Fruit fly (Drosophila melanogaster) whole organism, embryonic: ENCODE measurements around the gene Ret.

Experiments
- Blimp-1 ChIP-seq: fragments of 200-800 bp; sonication (Bioruptor generic); optimal IDR thresholded peaks from 3 replicates; lab custom pipeline; 2018; ENCODE audit warnings: missing biosample characterization, missing genetic modification characterization, mild to moderate bottlenecking, moderate library complexity, missing genetic modification reagents
- BtbVII ChIP-seq: fragments of 200-800 bp; sonication (Bioruptor generic); optimal IDR thresholded peaks from 3 replicates; lab custom pipeline; 2017; ENCODE audit warnings: missing biosample characterization, mild to moderate bottlenecking, missing genetic modification characterization
- CG10274 ChIP-seq: fragments of 200-800 bp; sonication (Bioruptor generic); optimal IDR thresholded peaks from 3 replicates; lab custom pipeline; 2017; ENCODE audit warnings: missing biosample characterization, mild to moderate bottlenecking, missing genetic modification characterization
- CG10543 ChIP-seq: fragments of 200-800 bp; sonication (Bioruptor generic); optimal IDR thresholded peaks from 3 replicates; lab custom pipeline; 2017; ENCODE audit warnings: missing biosample characterization, mild to moderate bottlenecking, missing genetic modification characterization, moderate library complexity
- CG10565 ChIP-seq: fragments of 200-800 bp; sonication (Bioruptor generic); optimal IDR thresholded peaks from 3 replicates; lab custom pipeline; 2016; ENCODE audit warnings: missing biosample characterization, mild to moderate bottlenecking, missing genetic modification characterization
- CG14860 ChIP-seq: fragments of 200-800 bp; sonication (Bioruptor generic); IDR thresholded peaks from 3 replicates; pipeline ENCODE4 v1.3.6; 2022; ENCODE audit warnings: missing biosample characterization, missing genetic modification characterization; ENCODE audit not compliant: partially characterized antibody
- CG15479 ChIP-seq: fragments of 200-800 bp; sonication (Bioruptor generic); optimal IDR thresholded peaks from 3 replicates; lab custom pipeline; 2019; ENCODE audit warnings: missing biosample characterization, mild to moderate bottlenecking, missing genetic modification characterization, moderate library complexity
- CG1602 ChIP-seq: fragments of 200-800 bp; sonication (Bioruptor generic); optimal IDR thresholded peaks from 3 replicates; lab custom pipeline; 2016; ENCODE audit warnings: missing biosample characterization, missing genetic modification characterization
- CG17328 ChIP-seq: fragments of 200-800 bp; sonication (Bioruptor generic); IDR thresholded peaks from 2 replicates; pipeline ENCODE4 v1.3.6; 2022; ENCODE audit warnings: missing biosample characterization, missing genetic modification characterization
- CG17612 ChIP-seq: fragments of 200-800 bp; sonication (Bioruptor generic); IDR thresholded peaks from 2 replicates; pipeline ENCODE4 v1.3.6; 2022; ENCODE audit warnings: missing biosample characterization, missing genetic modification characterization
- CG17912 ChIP-seq: fragments of 200-800 bp; sonication (Bioruptor generic); optimal IDR thresholded peaks from 2 replicates; lab custom pipeline; 2018; ENCODE audit warnings: missing biosample characterization, mild to moderate bottlenecking, missing genetic modification characterization
- CG3838 ChIP-seq: fragments of 200-800 bp; sonication (Bioruptor generic); optimal IDR thresholded peaks from 3 replicates; lab custom pipeline; 2016; ENCODE audit warnings: missing biosample characterization, missing genetic modification characterization
- CG4854 ChIP-seq: fragments of 200-800 bp; sonication (Bioruptor generic); optimal IDR thresholded peaks from 2 replicates; lab custom pipeline; 2016; ENCODE audit warnings: missing biosample characterization, missing genetic modification characterization, inconsistent platforms
- CG6254 ChIP-seq: fragments of 200-800 bp; sonication (Bioruptor generic); optimal IDR thresholded peaks from 3 replicates; lab custom pipeline; 2017; ENCODE audit warnings: mild to moderate bottlenecking, missing biosample characterization, missing genetic modification reagents, missing genetic modification characterization
- CG7839 ChIP-seq: fragments of 200-800 bp; sonication (Bioruptor generic); optimal IDR thresholded peaks from 3 replicates; lab custom pipeline; 2018; ENCODE audit warnings: missing biosample characterization, mild to moderate bottlenecking, missing genetic modification characterization, moderate library complexity
- CG7928 ChIP-seq: fragments of 200-800 bp; sonication (Bioruptor generic); optimal IDR thresholded peaks from 2 replicates; lab custom pipeline; 2017; ENCODE audit warnings: missing biosample characterization, mild to moderate bottlenecking, missing genetic modification characterization
- CG9437 ChIP-seq: fragments of 200-800 bp; sonication (Bioruptor generic); optimal IDR thresholded peaks from 2 replicates; lab custom pipeline; 2018; ENCODE audit warnings: missing biosample characterization, mild to moderate bottlenecking, missing genetic modification characterization
- Dip3 ChIP-seq: fragments of 200-800 bp; sonication (Bioruptor generic); optimal IDR thresholded peaks from 3 replicates; lab custom pipeline; 2016; ENCODE audit warnings: missing biosample characterization, missing genetic modification characterization
- ERR ChIP-seq: fragments of 200-800 bp; sonication (Bioruptor generic); optimal IDR thresholded peaks from 2 replicates; lab custom pipeline; 2016; ENCODE audit warnings: missing biosample characterization, missing genetic modification characterization
- Ets65A ChIP-seq: fragments of 200-800 bp; sonication (Bioruptor generic); peaks from one replicate; lab custom pipeline; 2016; ENCODE audit warnings: missing biosample characterization, missing genetic modification characterization
- Gsc ChIP-seq: fragments of 200-800 bp; sonication (Bioruptor generic); IDR thresholded peaks from 2 replicates; pipeline ENCODE4 v1.3.6; 2022; ENCODE audit warnings: missing biosample characterization, missing genetic modification characterization
- Hey ChIP-seq: fragments of 200-800 bp; sonication (Bioruptor generic); optimal IDR thresholded peaks from 3 replicates; lab custom pipeline; 2018; ENCODE audit warnings: missing biosample characterization, mild to moderate bottlenecking, missing genetic modification characterization
- Hmx ChIP-seq: fragments of 200-800 bp; sonication (Bioruptor generic); optimal IDR thresholded peaks from 2 replicates; lab custom pipeline; 2016; ENCODE audit warnings: missing biosample characterization, missing genetic modification characterization
- Hr3 ChIP-seq: fragments of 200-800 bp; sonication (Bioruptor generic); optimal IDR thresholded peaks from 3 replicates; lab custom pipeline; 2016; ENCODE audit warnings: missing biosample characterization, missing genetic modification characterization
- Optix ChIP-seq: fragments of 200-800 bp; sonication (Bioruptor generic); IDR thresholded peaks from 3 replicates; pipeline ENCODE4 v1.3.6; 2022; ENCODE audit warnings: missing biosample characterization, missing genetic modification characterization
- Sox100B ChIP-seq: fragments of 200-800 bp; sonication (Bioruptor generic); optimal IDR thresholded peaks from 3 replicates; lab custom pipeline; 2018; ENCODE audit warnings: missing biosample characterization, mild to moderate bottlenecking, missing genetic modification characterization
- Sry-δ ChIP-seq: fragments of 200-800 bp; sonication (Bioruptor generic); optimal IDR thresholded peaks from 2 replicates; lab custom pipeline; 2016; ENCODE audit warnings: missing biosample characterization, missing genetic modification characterization
- Trl ChIP-seq, 3 experiments: fragments of >200 bp in 2 of 3; fragments of 200-800 bp in 1 of 3; sonication (Bioruptor generic) in 1 of 3; optimal IDR thresholded peaks; 2 replicates in 1 of 3; 3 replicates in 2 of 3; lab custom pipeline; 2016 to 2017; ENCODE audit warnings: missing biosample characterization in 1 of 3, missing genetic modification characterization in 1 of 3
- YL-1 ChIP-seq: fragments of 200-800 bp; sonication (Bioruptor generic); optimal IDR thresholded peaks from 3 replicates; lab custom pipeline; 2017; ENCODE audit warnings: missing biosample characterization, mild to moderate bottlenecking, missing genetic modification characterization
- az2 ChIP-seq: fragments of 200-800 bp; sonication (Bioruptor generic); optimal IDR thresholded peaks from 3 replicates; lab custom pipeline; 2016; ENCODE audit warnings: missing biosample characterization, missing genetic modification characterization
- bowl ChIP-seq: fragments of 200-800 bp; sonication (Bioruptor generic); IDR thresholded peaks from 2 replicates; pipeline ENCODE4 v1.3.6; 2022; ENCODE audit warnings: missing biosample characterization, missing genetic modification characterization
- bsh ChIP-seq, 2 experiments: fragments of 200-800 bp; sonication (Bioruptor generic); optimal IDR thresholded peaks; 2 replicates each; lab custom pipeline; 2017 to 2018; ENCODE audit warnings: mild to moderate bottlenecking in 2 of 2, missing biosample characterization in 2 of 2, missing genetic modification characterization in 2 of 2, moderate library complexity in 1 of 2
- cad ChIP-seq: fragments of >200 bp; optimal IDR thresholded peaks from 2 replicates; lab custom pipeline; 2017; ENCODE audit warnings: missing biosample characterization, missing genetic modification characterization
- cg ChIP-seq: fragments of 200-800 bp; sonication (Bioruptor generic); optimal IDR thresholded peaks from 3 replicates; lab custom pipeline; 2019; ENCODE audit warnings: missing biosample characterization, mild to moderate bottlenecking, missing genetic modification characterization, moderate library complexity
- chn ChIP-seq: fragments of 200-800 bp; sonication (Bioruptor generic); optimal IDR thresholded peaks from 2 replicates; lab custom pipeline; 2016; ENCODE audit warnings: missing biosample characterization, missing genetic modification characterization
- corto ChIP-seq: fragments of 200-800 bp; sonication (Bioruptor generic); optimal IDR thresholded peaks from 2 replicates; lab custom pipeline; 2016; ENCODE audit warnings: missing biosample characterization, mild to moderate bottlenecking, missing genetic modification characterization, moderate library complexity
- ewg ChIP-seq: fragments of 200-800 bp; sonication (Bioruptor generic); optimal IDR thresholded peaks from 3 replicates; lab custom pipeline; 2017; ENCODE audit warnings: mild to moderate bottlenecking, missing biosample characterization, missing genetic modification reagents, missing genetic modification characterization
- fd102C ChIP-seq: fragments of 200-800 bp; sonication (Bioruptor generic); optimal IDR thresholded peaks from 2 replicates; lab custom pipeline; 2018; ENCODE audit warnings: missing biosample characterization, mild to moderate bottlenecking, missing genetic modification characterization, moderate library complexity
- grau ChIP-seq: fragments of 200-800 bp; optimal IDR thresholded peaks from 3 replicates; lab custom pipeline; 2019; ENCODE audit warnings: missing biosample characterization, mild to moderate bottlenecking, missing genetic modification characterization, moderate library complexity
- hkb ChIP-seq, 2 experiments: fragments of 200-800 bp in 1 of 2; fragments of >200 bp in 1 of 2; sonication (Bioruptor generic) in 1 of 2; IDR thresholded peaks in 1 of 2; optimal IDR thresholded peaks in 1 of 2; 2 replicates each; pipeline versions ENCODE4 v1.3.6 to Lab custom; 2017 to 2022; ENCODE audit warnings: missing biosample characterization in 1 of 2, missing genetic modification characterization in 1 of 2
- insv ChIP-seq, 2 experiments: fragments of 200-800 bp; sonication (Bioruptor generic); optimal IDR thresholded peaks; 3 replicates each; lab custom pipeline; 2016 to 2018; ENCODE audit warnings: missing biosample characterization in 2 of 2, missing genetic modification characterization in 2 of 2
- lilli ChIP-seq: fragments of 200-800 bp; sonication (Bioruptor generic); optimal IDR thresholded peaks from 3 replicates; lab custom pipeline; 2016; ENCODE audit warnings: missing biosample characterization, missing genetic modification characterization
- mld ChIP-seq: fragments of 200-800 bp; sonication (Bioruptor generic); IDR thresholded peaks from 3 replicates; pipeline ENCODE4 v1.3.6; 2022; ENCODE audit warnings: missing biosample characterization, missing genetic modification characterization; ENCODE audit not compliant: partially characterized antibody
- peb ChIP-seq: fragments of 200-800 bp; sonication (Bioruptor generic); IDR thresholded peaks from 2 replicates; pipeline ENCODE4 v1.3.6; 2022; ENCODE audit warnings: missing biosample characterization, missing genetic modification characterization
- pnt ChIP-seq: fragments of 200-800 bp; sonication (Bioruptor generic); optimal IDR thresholded peaks from 3 replicates; lab custom pipeline; 2016; ENCODE audit warnings: missing biosample characterization, missing genetic modification characterization
- ro ChIP-seq: fragments of 200-800 bp; sonication (Bioruptor generic); IDR thresholded peaks from 2 replicates; pipeline ENCODE4 v1.3.6; 2022; ENCODE audit warnings: missing biosample characterization, missing genetic modification characterization
- shn ChIP-seq: fragments of 200-800 bp; sonication (Bioruptor generic); optimal IDR thresholded peaks from 3 replicates; lab custom pipeline; 2016; ENCODE audit warnings: missing biosample characterization, missing genetic modification characterization
- vnd ChIP-seq: fragments of 200-800 bp; sonication (Bioruptor generic); IDR thresholded peaks from 3 replicates; pipeline ENCODE4 v1.3.6; 2022; ENCODE audit warnings: missing biosample characterization, missing genetic modification characterization; ENCODE audit not compliant: partially characterized antibody
- z ChIP-seq: fragments of 200-800 bp; sonication (Bioruptor generic); IDR thresholded peaks from 3 replicates; pipeline ENCODE4 v1.3.6; 2022; ENCODE audit warnings: missing biosample characterization, missing genetic modification characterization

The Ret gene

DNA sequence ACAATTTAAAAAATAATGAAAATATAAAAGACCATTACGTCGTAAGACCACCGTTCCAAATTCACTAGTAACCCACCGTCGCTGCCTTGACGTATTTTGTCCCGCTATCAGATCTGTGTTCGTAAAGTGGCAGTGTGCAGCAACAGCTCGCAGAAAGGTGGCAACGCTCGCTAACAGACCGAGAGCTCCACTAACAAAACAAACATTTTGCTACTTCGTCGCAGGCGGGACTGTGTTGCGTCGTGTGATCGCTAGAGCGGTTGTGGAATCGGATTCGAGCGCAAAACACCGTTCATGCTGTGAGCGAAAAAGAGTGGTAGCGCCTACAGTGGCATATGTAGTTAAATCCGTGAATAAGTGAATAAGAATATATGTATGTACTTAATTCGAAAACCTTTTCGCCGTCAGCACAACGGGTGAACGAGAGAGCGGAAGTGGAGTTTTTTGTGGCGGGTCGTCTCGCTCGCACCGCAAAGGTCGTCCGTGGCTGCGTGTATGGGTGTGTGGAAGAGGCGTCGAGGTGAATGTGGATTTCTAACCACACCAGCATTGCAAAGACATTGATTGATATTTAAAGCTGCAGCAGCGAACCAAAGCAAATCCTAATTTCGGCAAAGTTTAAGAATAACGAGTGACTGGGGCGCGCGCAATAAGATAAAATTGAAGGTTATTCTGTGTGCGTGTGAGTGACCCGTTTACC is 38.6 kb upstream of the Ret start, which contains the start of gene Hr39 (continued):
- no peak for TF ChIP-seq corto (GFP tag; lab: Kevin White, UChicago)
- no peak for TF ChIP-seq bowl
- no peak for TF ChIP-seq CG10274 (GFP tag; lab: Kevin White, UChicago)
- TF ChIP-seq CG17328 (GFP tag; lab: Robert Waterston, UW), result no peak
- no peak for TF ChIP-seq cad (GFP tag; lab: Kevin White, UChicago)
- TF ChIP-seq CG7928 (GFP tag; lab: Kevin White, UChicago), result no peak
- no peak for TF ChIP-seq CG6254 (GFP tag; lab: Kevin White, UChicago)
- peak; percentile 99 for TF ChIP-seq CG9437 (GFP tag; lab: Kevin White, UChicago)
- TF ChIP-seq z, result no peak
- peak; percentile 5 for TF ChIP-seq grau (tag; lab: Kevin White, UChicago)
- TF ChIP-seq CG4854, result no peak
- no peak for TF ChIP-seq peb (GFP tag; lab: Robert Waterston, UW)
- TF ChIP-seq mld (GFP tag; lab: Robert Waterston, UW), result no peak
- peak; percentile 23 for TF ChIP-seq ERR
- peak; percentile 23 for TF ChIP-seq YL-1
- TF ChIP-seq vnd (GFP tag; lab: Robert Waterston, UW), result no peak
- TF ChIP-seq bsh (GFP tag; optimal IDR thresholded peaks at IDR 0.05; lab: Kevin White, UChicago), result no peak
- TF ChIP-seq CG17912, result no peak
- peak; percentile 40 for TF ChIP-seq BtbVII
- peak; percentile 51 for TF ChIP-seq Dip3 (GFP tag; lab: Kevin White, UChicago)
- no peak for TF ChIP-seq CG14860 (GFP tag; lab: Robert Waterston, UW)
- TF ChIP-seq fd102C (GFP tag; lab: Kevin White, UChicago), result no peak
- TF ChIP-seq Trl (optimal IDR thresholded peaks at IDR 0.05; lab: Kevin White, UChicago), result no peak
- no peak for TF ChIP-seq Trl (GFP tag; optimal IDR thresholded peaks at IDR 0.05; lab: Kevin White, UChicago)
- peak; percentile 14 for TF ChIP-seq lilli (GFP tag; lab: Kevin White, UChicago)
- TF ChIP-seq CG7839 (tag; lab: Kevin White, UChicago), result peak; percentile 14
- TF ChIP-seq CG17612 (GFP tag; lab: Robert Waterston, UW), result no peak
- peak; percentile 20 for TF ChIP-seq shn (GFP tag; lab: Kevin White, UChicago)
- TF ChIP-seq Blimp-1 (GFP tag; lab: Kevin White, UChicago), result no peak
- peak; percentile 7 for TF ChIP-seq chn
- TF ChIP-seq Sox100B, result peak; percentile 3
- TF ChIP-seq Hr3 (GFP tag; lab: Kevin White, UChicago), result peak; percentile 6
- no peak for TF ChIP-seq pnt (GFP tag; lab: Kevin White, UChicago)
- no peak for TF ChIP-seq Hey (tag; lab: Kevin White, UChicago)
- TF ChIP-seq insv (GFP tag; optimal IDR thresholded peaks at IDR 0.05; lab: Kevin White, UChicago), result no peak
- TF ChIP-seq az2 (GFP tag; lab: Kevin White, UChicago), result no peak
- no peak for TF ChIP-seq Hmx (GFP tag; lab: Kevin White, UChicago)
- TF ChIP-seq CG3838 (GFP tag; lab: Kevin White, UChicago), result peak; percentile 97
- TF ChIP-seq cg (GFP tag; lab: Kevin White, UChicago), result peak; percentile 98
- no peak for TF ChIP-seq Gsc (GFP tag; lab: Robert Waterston, UW)
- no peak for TF ChIP-seq ro (GFP tag; lab: Robert Waterston, UW)
- TF ChIP-seq CG15479, result no peak
- TF ChIP-seq CG10565 (GFP tag; lab: Kevin White, UChicago), result no peak
- peak; percentile 73 for TF ChIP-seq CG10543
- peak; percentile 94 for TF ChIP-seq Ets65A (GFP tag; lab: Kevin White, UChicago)
- peak; percentile 34 for TF ChIP-seq ewg (GFP tag; lab: Kevin White, UChicago)
- no peak for TF ChIP-seq CG1602 (GFP tag; lab: Kevin White, UChicago)
- TF ChIP-seq hkb (optimal IDR thresholded peaks at IDR 0.05; lab: Kevin White, UChicago), result no peak
- TF ChIP-seq hkb (GFP tag; IDR thresholded peaks at IDR 0.05; lab: Robert Waterston, UW), result no peak
- TF ChIP-seq Optix, result no peak
- peak; percentile 75 for TF ChIP-seq Sry-δ (GFP tag; lab: Kevin White, UChicago)
